Worm (Caenorhabditis elegans): ENCODE measurements around the gene F55H2.7.

The F55H2.7 gene

ce11 chrIII:9471996-9472395 lies 44.1 kb downstream of the F55H2.7 start:
- TF ChIP-seq him-1 (tag; optimal IDR thresholded peaks at IDR 0.05): no peak
- no peak for TF ChIP-seq dao-5 (tag; optimal IDR thresholded peaks at IDR 0.05)
- no peak for TF ChIP-seq W03F9.2 (tag; optimal IDR thresholded peaks at IDR 0.05)

DNA sequence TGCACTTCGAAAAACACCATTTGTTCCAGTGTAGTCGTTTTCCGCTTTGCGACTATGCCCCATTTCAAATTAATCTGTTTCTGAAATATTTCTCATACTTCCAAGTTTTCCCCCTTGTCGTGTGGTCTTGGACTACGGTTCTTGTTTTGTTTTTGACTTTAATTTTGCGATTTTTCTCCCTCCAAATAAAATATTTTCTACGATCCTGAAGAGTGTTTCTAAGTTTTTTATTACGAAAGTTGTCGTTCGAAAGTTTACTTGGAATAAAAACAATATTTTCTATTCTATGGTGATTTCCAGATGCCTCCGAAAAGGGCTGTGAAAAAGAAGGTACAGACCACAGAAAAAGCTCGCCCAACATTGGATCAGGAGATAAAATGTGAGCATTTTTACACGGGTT lies 48.2 kb downstream of the F55H2.7 start, which contains the start of gene tag-342:
tag-342 (plus strand) TSS at position 301 of the 400 bp plus-strand sequence.
- TF ChIP-seq dao-5 (tag; optimal IDR thresholded peaks at IDR 0.05): no peak
- no peak for TF ChIP-seq W03F9.2 (tag; optimal IDR thresholded peaks at IDR 0.05)

- TF ChIP-seq W03F9.2 (tag; optimal IDR thresholded peaks at IDR 0.05) (peak; percentile 76), him-1 (tag; optimal IDR thresholded peaks at IDR 0.05) (no peak)
Measured at ce11 chrIII:9467095-9467494, 49.0 kb downstream of the F55H2.7 start, which contains the start of gene baf-1. Gene baf-1, plus strand, starts transcription at chrIII:9467464.

ce11 chrIII:9465865-9466264 lies 50.2 kb downstream of the F55H2.7 start, which contains the start of gene B0464.6:
Gene B0464.6, minus strand, starts transcription at chrIII:9465965.
- TF ChIP-seq him-1 (tag; optimal IDR thresholded peaks at IDR 0.05) (no peak), dao-5 (tag; optimal IDR thresholded peaks at IDR 0.05) (no peak), W03F9.2 (tag; optimal IDR thresholded peaks at IDR 0.05) (no peak)

DNA sequence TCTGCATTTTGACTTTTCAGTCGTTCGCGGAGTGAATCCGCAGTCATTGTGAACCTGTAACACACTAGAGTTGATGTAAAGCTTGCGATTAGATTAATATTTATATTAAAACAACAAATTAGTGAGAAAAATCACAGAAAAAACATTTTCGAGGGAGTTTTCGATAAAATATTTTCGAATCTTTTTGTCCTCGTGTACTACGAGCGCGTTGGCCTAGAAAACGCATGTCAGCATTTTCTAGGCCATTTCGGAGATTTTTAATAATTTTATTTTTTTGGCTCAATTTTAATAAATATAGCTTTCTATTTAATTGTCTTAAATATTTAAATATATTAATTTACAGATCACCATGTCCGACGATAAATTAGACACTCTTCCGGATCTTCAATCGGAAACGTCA lies 50.6 kb downstream of the F55H2.7 start, which contains the start of gene B0464.9:
B0464.9 (plus strand) TSS at position 344 of the 400 bp plus-strand sequence.
- peak; percentile 69 for TF ChIP-seq W03F9.2 (tag; optimal IDR thresholded peaks at IDR 0.05)
- no peak for TF ChIP-seq him-1 (tag; optimal IDR thresholded peaks at IDR 0.05)
- no peak for TF ChIP-seq dao-5 (tag; optimal IDR thresholded peaks at IDR 0.05)
